Worm (Caenorhabditis elegans) whole organism, young adult: Measurements from ENCODE around the gene snt-1.

ENCODE experiments used
- F33H1.4 ChIP-seq: fragments of 200-800 bp; sonication (Bioruptor generic); IDR thresholded peaks from 2 replicates; pipeline ENCODE4 v1.3.6; 2022; ENCODE audit warnings: missing genetic modification reagents, missing genetic modification characterization, missing compliant biosample characterization
- F57C9.4 ChIP-seq: sonication (generic microtip); optimal IDR thresholded peaks from 2 replicates; lab custom pipeline; 2017; ENCODE audit warnings: mild to moderate bottlenecking, missing genetic modification characterization, missing compliant biosample characterization
- K12H6.12 ChIP-seq: fragments of 200-800 bp; sonication (Bioruptor generic); optimal IDR thresholded peaks from 2 replicates; lab custom pipeline; 2018; ENCODE audit warnings: mild to moderate bottlenecking, missing genetic modification characterization, missing compliant biosample characterization
- T07F8.4 ChIP-seq: sonication (generic microtip); optimal IDR thresholded peaks from 2 replicates; lab custom pipeline; 2016; ENCODE audit warnings: mild to moderate bottlenecking, missing genetic modification characterization, moderate library complexity, missing compliant biosample characterization
- Y95B8A.8 ChIP-seq: fragments of 200-800 bp; sonication (Bioruptor generic); IDR thresholded peaks from 2 replicates; pipeline ENCODE4 v1.3.6; 2022; ENCODE audit warnings: missing genetic modification reagents, missing genetic modification characterization, missing compliant biosample characterization
- aptf-3 ChIP-seq: fragments of 200-800 bp; sonication (Bioruptor generic); IDR thresholded peaks from 2 replicates; pipeline ENCODE4 v1.3.6; 2022; ENCODE audit warnings: missing genetic modification characterization, missing compliant biosample characterization
- atf-7 ChIP-seq: sonication (generic microtip); optimal IDR thresholded peaks from 2 replicates; lab custom pipeline; 2017; ENCODE audit warnings: mild to moderate bottlenecking, missing genetic modification characterization, missing compliant biosample characterization
- athp-1 ChIP-seq: sonication (generic microtip); optimal IDR thresholded peaks from 2 replicates; lab custom pipeline; 2017; ENCODE audit warnings: mild to moderate bottlenecking, missing genetic modification characterization, missing compliant biosample characterization
- cebp-1 ChIP-seq, 2 experiments: fragments of 200-800 bp in 1 of 2; sonication (Bioruptor generic) in 1 of 2; sonication (generic microtip) in 1 of 2; IDR thresholded peaks in 1 of 2; optimal IDR thresholded peaks in 1 of 2; 2 replicates each; pipeline versions ENCODE4 v1.3.6 to Lab custom; 2017 to 2022; ENCODE audit warnings: missing compliant biosample characterization in 2 of 2, missing genetic modification characterization in 2 of 2, mild to moderate bottlenecking in 1 of 2, missing genetic modification reagents in 1 of 2, moderate library complexity in 1 of 2
- ceh-100 ChIP-seq: fragments of 200-800 bp; sonication (Bioruptor generic); IDR thresholded peaks from 2 replicates; pipeline ENCODE4 v1.3.6; 2022; ENCODE audit warnings: missing genetic modification reagents, missing genetic modification characterization, missing compliant biosample characterization
- ceh-79 ChIP-seq: sonication (generic microtip); optimal IDR thresholded peaks from 2 replicates; lab custom pipeline; 2017; ENCODE audit warnings: mild to moderate bottlenecking, missing genetic modification characterization, missing compliant biosample characterization
- die-1 ChIP-seq: sonication (generic microtip); optimal IDR thresholded peaks from 2 replicates; lab custom pipeline; 2016; ENCODE audit warnings: missing genotype, mild to moderate bottlenecking, missing genetic modification characterization, missing compliant biosample characterization
- dpff-1 ChIP-seq: sonication (generic microtip); optimal IDR thresholded peaks from 2 replicates; lab custom pipeline; 2017; ENCODE audit warnings: mild to moderate bottlenecking, missing genetic modification characterization, missing compliant biosample characterization
- dpl-1 ChIP-seq: fragments of 150-350 bp; optimal IDR thresholded peaks from 2 replicates; lab custom pipeline; 2014; ENCODE audit warnings: missing biosample characterization, missing genetic modification reagents, missing genetic modification characterization
- egrh-3 ChIP-seq: fragments of 200-800 bp; sonication (Bioruptor generic); IDR thresholded peaks from 2 replicates; pipeline ENCODE4 v1.3.6; 2022; ENCODE audit warnings: missing genetic modification reagents, missing genetic modification characterization, missing compliant biosample characterization
- ets-4 ChIP-seq: fragments of 200-800 bp; sonication (Bioruptor generic); optimal IDR thresholded peaks from 2 replicates; lab custom pipeline; 2018; ENCODE audit warnings: mild to moderate bottlenecking, missing genetic modification characterization, missing compliant biosample characterization
- gei-17 ChIP-seq: fragments of 200-800 bp; sonication (Bioruptor generic); optimal IDR thresholded peaks from 2 replicates; lab custom pipeline; 2018; ENCODE audit warnings: mild to moderate bottlenecking, missing genetic modification characterization, missing compliant biosample characterization
- him-1 ChIP-seq: sonication (generic microtip); optimal IDR thresholded peaks from 2 replicates; lab custom pipeline; 2016; ENCODE audit warnings: missing genotype, missing genetic modification reagents, missing genetic modification characterization, missing compliant biosample characterization
- lin-40 ChIP-seq: sonication (generic microtip); optimal IDR thresholded peaks from 2 replicates; lab custom pipeline; 2016; ENCODE audit warnings: missing genetic modification characterization, mild to moderate bottlenecking, missing compliant biosample characterization, missing genotype, missing genetic modification reagents
- madf-10 ChIP-seq: sonication (generic microtip); optimal IDR thresholded peaks from 2 replicates; lab custom pipeline; 2016; ENCODE audit warnings: mild to moderate bottlenecking, missing genetic modification characterization, missing compliant biosample characterization
- madf-6 ChIP-seq: fragments of 200-800 bp; sonication (Bioruptor generic); IDR thresholded peaks from 2 replicates; pipeline ENCODE4 v1.3.6; 2022; ENCODE audit warnings: missing genetic modification reagents, missing genetic modification characterization, missing compliant biosample characterization
- mel-28 ChIP-seq: sonication (generic microtip); optimal IDR thresholded peaks from 2 replicates; lab custom pipeline; 2016; ENCODE audit warnings: borderline replicate concordance, mild to moderate bottlenecking, missing genetic modification characterization, missing compliant biosample characterization
- nfya-2 ChIP-seq: fragments of 200-800 bp; sonication (Bioruptor generic); IDR thresholded peaks from 2 replicates; pipeline ENCODE4 v1.3.6; 2022; ENCODE audit warnings: missing genetic modification reagents, missing genetic modification characterization, missing compliant biosample characterization
- nfyb-1 ChIP-seq: fragments of 200-800 bp; sonication (Bioruptor generic); IDR thresholded peaks from 2 replicates; pipeline ENCODE4 v1.3.6; 2022; ENCODE audit warnings: missing genetic modification reagents, missing genetic modification characterization, missing compliant biosample characterization
- nhr-80 ChIP-seq: sonication (generic microtip); optimal IDR thresholded peaks from 2 replicates; lab custom pipeline; 2016; ENCODE audit warnings: missing genetic modification characterization, missing compliant biosample characterization
- pha-4 ChIP-seq: fragments of 150-350 bp; sonication (generic microtip); optimal IDR thresholded peaks from 2 replicates; lab custom pipeline; 2014; ENCODE audit warnings: missing biosample characterization, missing genetic modification reagents, missing genetic modification characterization
- rcor-1 ChIP-seq: fragments of 200-800 bp; sonication (Bioruptor generic); IDR thresholded peaks from 2 replicates; pipeline ENCODE4 v1.3.6; 2022; ENCODE audit warnings: missing genetic modification reagents, missing genetic modification characterization, missing compliant biosample characterization
- snpc-4 ChIP-seq, 5 experiments: fragments of 150-350 bp in 1 of 5; sonication (generic microtip) in 4 of 5; optimal IDR thresholded peaks; 2 replicates each; lab custom pipeline; 2014 to 2018; ENCODE audit warnings: missing genetic modification characterization in 5 of 5, missing biosample characterization in 3 of 5, antibody characterized with exemption in 2 of 5, mild to moderate bottlenecking in 2 of 5, missing compliant biosample characterization in 2 of 5, missing genotype in 2 of 5, moderate library complexity in 2 of 5, missing genetic modification reagents in 1 of 5
- somi-1 ChIP-seq: fragments of 200-800 bp; sonication (Bioruptor generic); optimal IDR thresholded peaks from 2 replicates; lab custom pipeline; 2018; ENCODE audit warnings: mild to moderate bottlenecking, missing genetic modification characterization, missing compliant biosample characterization
- tbx-9 ChIP-seq: sonication (generic microtip); optimal IDR thresholded peaks from 2 replicates; lab custom pipeline; 2016; ENCODE audit warnings: borderline replicate concordance, missing genetic modification characterization, inconsistent platforms, missing compliant biosample characterization
- zfh-2 ChIP-seq: fragments of 200-800 bp; sonication (Bioruptor generic); conservative IDR thresholded peaks from 2 replicates; pipeline ENCODE4 v1.3.6; 2022; ENCODE audit warnings: missing genetic modification reagents, missing genetic modification characterization, missing compliant biosample characterization
- ztf-18 ChIP-seq: sonication (generic microtip); optimal IDR thresholded peaks from 2 replicates; lab custom pipeline; 2016; ENCODE audit warnings: missing genotype, mild to moderate bottlenecking, missing genetic modification characterization, missing compliant biosample characterization

The snt-1 gene

ce11 chrII:6822347-6822746, 11.6 kb downstream of the snt-1 start (continued):
- TF ChIP-seq zfh-2 (GFP tag; lab: Robert Waterston, UW) (no peak), T07F8.4 (tag; lab: Kevin White, UChicago) (no peak), atf-7 (tag; lab: Kevin White, UChicago) (peak; percentile 28), F33H1.4 (GFP tag; lab: Robert Waterston, UW) (no peak), ets-4 (GFP tag; lab: Kevin White, UChicago) (peak; percentile 16), snpc-4 (GFP tag; optimal IDR thresholded peaks at IDR 0.05; lab: Kevin White, UChicago) (no peak), snpc-4 (tag; optimal IDR thresholded peaks at IDR 0.05; lab: Kevin White, UChicago) (no peak), ceh-79 (tag; lab: Kevin White, UChicago) (no peak), F57C9.4 (no peak)

ce11 chrII:6823233-6823632, 12.5 kb downstream of the snt-1 start:
- TF ChIP-seq nfya-2 (GFP tag; lab: Robert Waterston, UW) (no peak), dpff-1 (tag; lab: Kevin White, UChicago) (no peak), him-1 (no peak), aptf-3 (no peak), zfh-2 (GFP tag; lab: Robert Waterston, UW) (no peak), athp-1 (tag; lab: Kevin White, UChicago) (no peak), K12H6.12 (tag; lab: Kevin White, UChicago) (peak; percentile 3), rcor-1 (GFP tag; lab: Robert Waterston, UW) (no peak), gei-17 (GFP tag; lab: Kevin White, UChicago) (no peak), mel-28 (tag; lab: Kevin White, UChicago) (no peak), dpl-1 (no peak), ceh-100 (GFP tag; lab: Robert Waterston, UW) (no peak), nhr-80 (peak; percentile 3), ztf-18 (tag; lab: Kevin White, UChicago) (no peak), pha-4 (tag; lab: Kevin White, UChicago) (no peak), madf-6 (no peak), nfyb-1 (no peak), tbx-9 (tag; lab: Kevin White, UChicago) (no peak)

- TF ChIP-seq somi-1 (peak; percentile 35), madf-10 (tag; lab: Kevin White, UChicago) (no peak), lin-40 (tag; lab: Kevin White, UChicago) (peak; percentile 9)
- TF ChIP-seq, all 124 proteins: peak for 2
Observed at ce11 chrII:6823912-6824311, 13.1 kb downstream of the snt-1 start.

- no peak for TF ChIP-seq cebp-1 (GFP tag; IDR thresholded peaks at IDR 0.05; lab: Robert Waterston, UW)
- TF ChIP-seq cebp-1 (tag; optimal IDR thresholded peaks at IDR 0.05; lab: Kevin White, UChicago): no peak
- TF ChIP-seq nhr-80: peak; percentile 74
Observed at ce11 chrII:6824524-6824923, 13.8 kb downstream of the snt-1 start.

- peak; percentile 9 for TF ChIP-seq die-1 (tag; lab: Kevin White, UChicago)
- no peak for TF ChIP-seq Y95B8A.8 (GFP tag; lab: Robert Waterston, UW)
- TF ChIP-seq nhr-80: peak; percentile 52
- no peak for TF ChIP-seq egrh-3 (GFP tag; lab: Robert Waterston, UW)
Observed at ce11 chrII:6825732-6826131, 15.0 kb downstream of the snt-1 start.
